Worm (Caenorhabditis elegans) whole organism, L3 larva: ENCODE results near the gene F16G10.2.

Experiments
- R02D3.7 ChIP-seq: fragments of 150-350 bp; optimal IDR thresholded peaks from 2 replicates; lab custom pipeline; 2014; ENCODE audit warnings: missing biosample characterization, missing genetic modification characterization
- ceh-16 ChIP-seq: sonication (generic microtip); optimal IDR thresholded peaks from 2 replicates; lab custom pipeline; 2017; ENCODE audit warnings: missing biosample characterization, missing genetic modification characterization
- ceh-28 ChIP-seq: fragments of 150-350 bp; optimal IDR thresholded peaks from 2 replicates; lab custom pipeline; 2014; ENCODE audit warnings: missing biosample characterization, missing genetic modification reagents, missing genetic modification characterization
- ceh-82 ChIP-seq: fragments of 150-350 bp; optimal IDR thresholded peaks from 2 replicates; lab custom pipeline; 2014; ENCODE audit warnings: missing biosample characterization, missing genetic modification characterization
- ceh-9 ChIP-seq: sonication (generic microtip); optimal IDR thresholded peaks from 2 replicates; lab custom pipeline; 2018; ENCODE audit warnings: missing biosample characterization, missing genetic modification characterization
- daf-12 ChIP-seq: fragments of 150-350 bp; optimal IDR thresholded peaks from 2 replicates; lab custom pipeline; 2014; ENCODE audit warnings: missing biosample characterization, missing genetic modification reagents, missing genetic modification characterization
- elt-1 ChIP-seq: fragments of 150-350 bp; optimal IDR thresholded peaks from 2 replicates; lab custom pipeline; 2014; ENCODE audit warnings: missing biosample characterization, missing genetic modification characterization
- elt-2 ChIP-seq: sonication (generic microtip); optimal IDR thresholded peaks from 2 replicates; lab custom pipeline; 2016; ENCODE audit warnings: missing genetic modification reagents, mild to moderate bottlenecking, missing genetic modification characterization, missing compliant biosample characterization
- eor-1 ChIP-seq, 2 experiments: fragments of 150-350 bp; optimal IDR thresholded peaks; 2 replicates each; lab custom pipeline; 2014 to 2018; ENCODE audit warnings: missing biosample characterization in 2 of 2, missing genetic modification characterization in 2 of 2
- fos-1 ChIP-seq: fragments of 150-350 bp; optimal IDR thresholded peaks from 2 replicates; lab custom pipeline; 2014; ENCODE audit warnings: missing biosample characterization, missing genetic modification characterization
- hmg-11 ChIP-seq: sonication (generic microtip); optimal IDR thresholded peaks from 2 replicates; lab custom pipeline; 2016; ENCODE audit warnings: missing genetic modification characterization, missing compliant biosample characterization
- jun-1 ChIP-seq: fragments of 150-350 bp; optimal IDR thresholded peaks from 2 replicates; lab custom pipeline; 2014; ENCODE audit warnings: missing biosample characterization, missing genetic modification reagents, missing genetic modification characterization
- lin-15B ChIP-seq: fragments of 150-350 bp; optimal IDR thresholded peaks from 2 replicates; lab custom pipeline; 2014; ENCODE audit warnings: missing biosample characterization, missing genetic modification characterization
- lin-39 ChIP-seq: fragments of 150-350 bp; optimal IDR thresholded peaks from 2 replicates; lab custom pipeline; 2018; ENCODE audit warnings: missing biosample characterization, missing genetic modification reagents, missing genetic modification characterization
- lsy-12 ChIP-seq: sonication (generic microtip); optimal IDR thresholded peaks from 2 replicates; lab custom pipeline; 2016; ENCODE audit warnings: mild to moderate bottlenecking, missing genetic modification characterization, missing compliant biosample characterization
- mdl-1 ChIP-seq: fragments of 150-350 bp; optimal IDR thresholded peaks from 2 replicates; lab custom pipeline; 2014; ENCODE audit warnings: missing biosample characterization, missing genetic modification characterization
- mml-1 ChIP-seq: fragments of 150-350 bp; sonication (generic microtip); optimal IDR thresholded peaks from 3 replicates; lab custom pipeline; 2014; ENCODE audit warnings: missing biosample characterization, missing genetic modification characterization
- nfya-1 ChIP-seq: sonication (generic microtip); optimal IDR thresholded peaks from 2 replicates; lab custom pipeline; 2017; ENCODE audit warnings: missing genetic modification characterization, mild to moderate bottlenecking, missing compliant biosample characterization, antibody characterized with exemption, moderate library complexity; ENCODE audit not compliant: insufficient read depth
- nhr-12 ChIP-seq: fragments of 150-350 bp; optimal IDR thresholded peaks from 2 replicates; lab custom pipeline; 2014; ENCODE audit warnings: missing biosample characterization, missing genetic modification characterization
- nhr-23 ChIP-seq: fragments of 150-350 bp; optimal IDR thresholded peaks from 2 replicates; lab custom pipeline; 2014; ENCODE audit warnings: missing biosample characterization, missing genetic modification reagents, missing genetic modification characterization
- nhr-237 ChIP-seq: fragments of 150-350 bp; optimal IDR thresholded peaks from 2 replicates; lab custom pipeline; 2014; ENCODE audit warnings: missing biosample characterization, missing genetic modification characterization
- nhr-67 ChIP-seq: fragments of 150-350 bp; optimal IDR thresholded peaks from 2 replicates; lab custom pipeline; 2014; ENCODE audit warnings: missing biosample characterization, missing genetic modification characterization
- nhr-77 ChIP-seq: fragments of 150-350 bp; optimal IDR thresholded peaks from 2 replicates; lab custom pipeline; 2014; ENCODE audit warnings: missing biosample characterization, missing genetic modification characterization
- pha-4 ChIP-seq: fragments of 150-350 bp; optimal IDR thresholded peaks from 2 replicates; lab custom pipeline; 2014; ENCODE audit warnings: missing biosample characterization, missing genetic modification reagents, missing genetic modification characterization
- pqm-1 ChIP-seq: fragments of 150-350 bp; optimal IDR thresholded peaks from 2 replicates; lab custom pipeline; 2017; ENCODE audit warnings: missing biosample characterization, missing genetic modification characterization, inconsistent platforms
- sea-2 ChIP-seq: fragments of 150-350 bp; sonication (generic microtip); optimal IDR thresholded peaks from 4 replicates; lab custom pipeline; 2014; ENCODE audit warnings: missing biosample characterization, missing genetic modification reagents, missing genetic modification characterization
- tbx-2 ChIP-seq: sonication (generic microtip); optimal IDR thresholded peaks from 2 replicates; lab custom pipeline; 2016; ENCODE audit warnings: mild to moderate bottlenecking, missing genetic modification characterization, missing compliant biosample characterization
- unc-62 ChIP-seq: fragments of 150-350 bp; sonication (generic microtip); optimal IDR thresholded peaks from 4 replicates; lab custom pipeline; 2014; ENCODE audit warnings: missing biosample characterization, missing genetic modification reagents, missing genetic modification characterization
- ztf-11 ChIP-seq: fragments of 150-350 bp; optimal IDR thresholded peaks from 2 replicates; lab custom pipeline; 2014; ENCODE audit warnings: missing biosample characterization, missing genetic modification characterization
- ztf-4 ChIP-seq: fragments of 150-350 bp; optimal IDR thresholded peaks from 2 replicates; lab custom pipeline; 2014; ENCODE audit warnings: missing biosample characterization, missing genetic modification characterization

F16G10.2 gene

DNA sequence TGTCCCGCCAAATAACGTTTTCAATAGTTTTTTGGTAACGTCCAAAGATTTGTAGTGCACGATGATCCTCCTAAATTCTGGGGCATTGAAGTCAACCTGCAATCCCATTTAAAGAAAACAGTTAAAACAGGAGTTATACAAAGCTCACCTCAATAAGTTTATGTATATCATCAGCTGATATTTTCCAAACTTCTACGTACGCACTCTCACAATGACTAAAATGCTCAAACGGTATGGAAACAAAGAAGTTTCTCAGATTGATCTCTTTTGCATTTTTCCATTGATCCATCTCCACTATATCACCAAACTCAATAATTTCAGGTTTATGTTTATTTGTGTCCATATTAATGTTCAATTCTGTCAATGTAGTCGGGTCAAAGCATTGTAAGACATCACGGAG is 36.5 kb downstream of the F16G10.2 start:
- no peak for TF ChIP-seq R02D3.7 (tag; lab: Kevin White, UChicago)
- no peak for TF ChIP-seq mdl-1 (tag; lab: Kevin White, UChicago)
- no peak for TF ChIP-seq unc-62
- no peak for TF ChIP-seq nhr-67 (tag; lab: Kevin White, UChicago)
- TF ChIP-seq lsy-12 (tag; lab: Kevin White, UChicago): no peak
- TF ChIP-seq elt-2: no peak
- TF ChIP-seq nhr-237: no peak
- TF ChIP-seq pha-4 (tag; lab: Kevin White, UChicago): no peak
- no peak for TF ChIP-seq hmg-11
- TF ChIP-seq elt-1 (tag; lab: Kevin White, UChicago): no peak
- TF ChIP-seq ceh-82 (tag; lab: Kevin White, UChicago): no peak
- no peak for TF ChIP-seq tbx-2
- no peak for TF ChIP-seq jun-1 (tag; lab: Kevin White, UChicago)
- no peak for TF ChIP-seq lin-39 (tag; lab: Kevin White, UChicago)
- no peak for TF ChIP-seq fos-1
- TF ChIP-seq ceh-16 (tag; lab: Kevin White, UChicago): no peak
- TF ChIP-seq nhr-12 (tag; lab: Kevin White, UChicago): no peak
- no peak for TF ChIP-seq ceh-28 (tag; lab: Kevin White, UChicago)
- TF ChIP-seq ztf-4 (tag; lab: Kevin White, UChicago): no peak
- TF ChIP-seq lin-15B: no peak

DNA sequence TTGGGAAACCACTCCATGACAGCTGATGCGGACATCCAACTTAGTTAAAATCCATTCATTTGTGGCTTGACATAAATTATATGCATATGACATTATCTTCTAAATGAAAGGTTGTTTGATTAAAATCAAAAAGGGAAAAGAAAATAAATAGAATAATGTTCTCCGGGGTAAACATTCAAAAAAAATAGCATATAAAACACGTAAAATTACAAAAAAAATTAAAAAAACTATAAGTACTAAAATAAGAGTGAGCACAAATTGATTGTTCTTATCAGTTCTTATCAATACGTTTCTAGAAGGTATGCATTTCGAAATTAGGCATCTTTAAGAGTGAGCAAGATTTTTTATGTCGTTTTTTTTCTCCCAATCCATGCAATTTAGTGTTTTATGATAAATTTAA is 37.6 kb downstream of the F16G10.2 start, which contains the start of gene fbxa-182:
fbxa-182 (minus strand) TSS at position 101 of the 400 bp plus-strand sequence.
- TF ChIP-seq pqm-1 (tag; lab: Kevin White, UChicago): peak; percentile 37
- TF ChIP-seq ceh-9: no peak
- no peak for TF ChIP-seq nhr-23
- no peak for TF ChIP-seq sea-2 (GFP tag; lab: Kevin White, UChicago)
- peak; percentile 8 for TF ChIP-seq pha-4 (tag; lab: Kevin White, UChicago)
- TF ChIP-seq elt-2: peak; percentile 54
- TF ChIP-seq nhr-77 (tag; lab: Kevin White, UChicago): no peak
- TF ChIP-seq, all 47 proteins: peak for 3

- peak; percentile 76 for TF ChIP-seq elt-2
- TF ChIP-seq daf-12 (tag; lab: Kevin White, UChicago): no peak
- TF ChIP-seq pqm-1 (tag; lab: Kevin White, UChicago): peak; percentile 70
- peak; percentile 16 for TF ChIP-seq jun-1 (tag; lab: Kevin White, UChicago)
- peak; percentile 72 for TF ChIP-seq pha-4 (tag; lab: Kevin White, UChicago)
Observed at ce11 chrII:2415439-2415838, 40.4 kb downstream of the F16G10.2 start, which contains the start of gene fbxa-4. fbxa-4 (minus strand) TSS chrII:2415531.

- TF ChIP-seq R02D3.7 (tag; lab: Kevin White, UChicago) (no peak), daf-12 (tag; lab: Kevin White, UChicago) (no peak), elt-2 (peak; percentile 44)
Observed at ce11 chrII:2417889-2418288, 42.8 kb downstream of the F16G10.2 start, which contains the start of the genes F42G2.5 and F42G2.7. F42G2.5 (minus strand) TSS chrII:2417989. F42G2.7 (plus strand) TSS chrII:2418158.

ce11 chrII:2418836-2419235 is 43.8 kb downstream of the F16G10.2 start, which contains the start of gene fbxc-20:
fbxc-20 (plus strand) TSS chrII:2419136.
- no peak for TF ChIP-seq nhr-23

DNA sequence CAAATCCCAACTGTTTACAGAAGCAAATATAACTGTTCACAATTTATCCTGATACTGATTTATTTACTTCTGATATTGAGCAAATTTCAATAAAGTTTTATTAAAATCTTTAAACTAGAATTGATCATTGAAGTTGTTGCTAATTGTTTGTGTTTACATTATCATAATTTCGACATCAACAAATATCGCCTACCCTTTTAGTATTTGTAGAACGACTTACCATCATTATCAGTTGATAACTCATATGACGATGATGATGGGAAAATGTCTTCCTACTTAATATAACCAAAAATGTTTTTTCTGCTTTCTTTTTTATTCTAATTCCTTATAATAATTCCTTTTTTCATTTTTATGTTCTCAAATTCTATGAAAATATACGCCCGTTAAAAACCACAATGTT is 45.6 kb downstream of the F16G10.2 start:
- TF ChIP-seq nfya-1 (tag; lab: Kevin White, UChicago) (no peak), mml-1 (tag; lab: Kevin White, UChicago) (no peak), elt-2 (peak; percentile 62), nhr-77 (tag; lab: Kevin White, UChicago) (no peak), eor-1 (tag; optimal IDR thresholded peaks at IDR 0.05; lab: Kevin White, UChicago) (no peak), pqm-1 (tag; lab: Kevin White, UChicago) (peak; percentile 24), pha-4 (tag; lab: Kevin White, UChicago) (peak; percentile 62)

ce11 chrII:2421185-2421584 is 46.1 kb downstream of the F16G10.2 start:
- TF ChIP-seq pqm-1 (tag; lab: Kevin White, UChicago): peak; percentile 57
- peak; percentile 52 for TF ChIP-seq elt-2
- TF ChIP-seq jun-1 (tag; lab: Kevin White, UChicago): no peak
- TF ChIP-seq ztf-4 (tag; lab: Kevin White, UChicago): no peak
- TF ChIP-seq ztf-11 (tag; lab: Kevin White, UChicago): no peak
- TF ChIP-seq pha-4 (tag; lab: Kevin White, UChicago): peak; percentile 36
